Worm (Caenorhabditis elegans): Measurements from ENCODE around the gene dpy-18.

DNA sequence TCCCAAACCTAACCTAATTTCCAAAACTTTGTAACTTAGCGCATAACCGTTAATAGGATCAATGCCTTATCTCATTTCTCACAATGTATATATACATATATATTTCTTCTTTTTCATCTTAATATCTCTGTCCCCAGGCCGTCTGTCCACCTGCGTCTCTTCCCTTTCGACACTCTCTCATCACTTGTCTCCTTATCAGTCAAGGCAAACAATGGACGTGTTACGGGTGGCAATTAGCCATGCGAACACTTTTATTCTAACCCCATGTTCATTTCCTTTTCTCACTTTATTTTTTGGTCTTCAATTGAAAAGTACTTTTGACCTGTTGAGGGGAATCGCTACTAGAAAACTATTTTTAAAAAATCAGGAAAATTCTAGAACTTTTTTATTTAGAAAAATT lies 20.4 kb downstream of the dpy-18 start:
- TF ChIP-seq hnd-1 (tag; optimal IDR thresholded peaks at IDR 0.05): no peak
- TF ChIP-seq B0310.2 (tag; optimal IDR thresholded peaks at IDR 0.05): no peak
- TF ChIP-seq tbx-37 (GFP tag; conservative IDR thresholded peaks at IDR 0.05): no peak
- TF ChIP-seq flt-1 (GFP tag; IDR thresholded peaks at IDR 0.05): no peak
- no peak for TF ChIP-seq ceh-36 (tag; optimal IDR thresholded peaks at IDR 0.05)
- TF ChIP-seq hmbx-1 (tag; optimal IDR thresholded peaks at IDR 0.05): no peak
- TF ChIP-seq F13C5.2 (tag; optimal IDR thresholded peaks at IDR 0.05): no peak
- TF ChIP-seq ama-1 (optimal IDR thresholded peaks at IDR 0.05): no peak
- no peak for TF ChIP-seq pes-1 (GFP tag; IDR thresholded peaks at IDR 0.05)
- TF ChIP-seq tra-4 (tag; optimal IDR thresholded peaks at IDR 0.05): no peak
- no peak for TF ChIP-seq hmg-4 (GFP tag; optimal IDR thresholded peaks at IDR 0.05)
- no peak for TF ChIP-seq scrt-1 (GFP tag; IDR thresholded peaks at IDR 0.05)
- TF ChIP-seq ets-7 (tag; optimal IDR thresholded peaks at IDR 0.05): no peak

Data from whole organism, early embryonic.